Worm (Caenorhabditis elegans): ENCODE data around the gene ztf-17.
"Not testable (repeated sequence)": the region's sequence is repeated elsewhere in the genome, so short reads cannot be mapped to it uniquely, and the experiment has no call there.

- not testable (repeated sequence) for TF ChIP-seq F13C5.2 (tag; optimal IDR thresholded peaks at IDR 0.05); ceh-13 (GFP tag; optimal IDR thresholded peaks at IDR 0.05); ama-1 (optimal IDR thresholded peaks at IDR 0.05); aly-1 (tag; optimal IDR thresholded peaks at IDR 0.05); B0310.2 (tag; optimal IDR thresholded peaks at IDR 0.05); tbx-37 (GFP tag; conservative IDR thresholded peaks at IDR 0.05); flt-1 (GFP tag; IDR thresholded peaks at IDR 0.05); ets-7 (tag; optimal IDR thresholded peaks at IDR 0.05); ceh-36 (tag; optimal IDR thresholded peaks at IDR 0.05); hmg-4 (GFP tag; optimal IDR thresholded peaks at IDR 0.05)
- peak; percentile 64 for TF ChIP-seq tbx-11 (GFP tag; IDR thresholded peaks at IDR 0.05)
- 0 out of 2 replicates have a peak, but pooled peaks have one; percentile 43 for TF ChIP-seq sea-1 (GFP tag; conservative IDR thresholded peaks at IDR 0.05)
Observed at ce11 chrII:7883163-7883562, 13.2 kb upstream of the ztf-17 start.
